Worm (Caenorhabditis elegans): ENCODE measurements around the gene fars-2.

Gene fars-2

ce11 chrV:19908854-19909253, 1.6 kb upstream of the fars-2 start:
- no peak for TF ChIP-seq mdl-1 (tag; optimal IDR thresholded peaks at IDR 0.05)
- no peak for TF ChIP-seq nhr-28 (tag; optimal IDR thresholded peaks at IDR 0.05)
- no peak for TF ChIP-seq zag-1 (tag; optimal IDR thresholded peaks at IDR 0.05)
- TF ChIP-seq elt-1 (tag; optimal IDR thresholded peaks at IDR 0.05), result no peak
- no peak for TF ChIP-seq unc-39 (tag; optimal IDR thresholded peaks at IDR 0.05)
- no peak for TF ChIP-seq ceh-9 (tag; optimal IDR thresholded peaks at IDR 0.05)
- no peak for TF ChIP-seq egl-5 (tag; optimal IDR thresholded peaks at IDR 0.05)
- TF ChIP-seq nfya-1 (tag; optimal IDR thresholded peaks at IDR 0.05; ENCODE audit: insufficient read depth), result peak; percentile 22
- TF ChIP-seq nhr-67 (tag; optimal IDR thresholded peaks at IDR 0.05), result no peak
- TF ChIP-seq nhr-237 (tag; optimal IDR thresholded peaks at IDR 0.05), result no peak
- TF ChIP-seq pqm-1 (tag; optimal IDR thresholded peaks at IDR 0.05), result no peak
- TF ChIP-seq hmg-11 (tag; optimal IDR thresholded peaks at IDR 0.05), result peak; percentile 43
- TF ChIP-seq lin-39 (tag; optimal IDR thresholded peaks at IDR 0.05), result no peak
- no peak for TF ChIP-seq fkh-10 (GFP tag; optimal IDR thresholded peaks at IDR 0.05)
- peak; percentile 20 for TF ChIP-seq pha-4 (tag; optimal IDR thresholded peaks at IDR 0.05)
- TF ChIP-seq ztf-11 (tag; optimal IDR thresholded peaks at IDR 0.05), result no peak
- no peak for TF ChIP-seq ceh-28 (tag; optimal IDR thresholded peaks at IDR 0.05)

DNA sequence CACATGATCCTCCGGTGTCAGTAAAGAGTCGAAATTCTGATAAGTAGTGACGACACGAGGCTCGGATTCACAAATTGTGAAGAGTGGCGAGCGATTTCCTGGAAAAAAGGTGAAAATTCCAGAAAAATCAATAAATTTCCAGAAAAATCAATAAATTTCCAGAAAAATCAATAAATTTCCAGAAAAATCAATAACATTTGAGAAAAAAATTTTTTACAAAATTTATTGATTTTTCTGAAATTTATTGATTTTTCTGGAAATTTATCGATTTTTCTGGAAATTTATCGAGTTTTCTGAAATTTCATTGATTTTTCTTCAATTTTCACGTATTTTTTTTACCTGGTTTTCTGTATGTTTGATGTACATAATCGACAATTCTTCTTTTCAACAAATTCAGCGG, 1.2 kb downstream of the fars-2 start:
- no peak for TF ChIP-seq hmg-11 (tag; optimal IDR thresholded peaks at IDR 0.05)
- peak; percentile 82 for TF ChIP-seq ceh-28 (tag; optimal IDR thresholded peaks at IDR 0.05)

- peak; percentile 92 for TF ChIP-seq ceh-28 (tag; optimal IDR thresholded peaks at IDR 0.05)
- no peak for TF ChIP-seq nhr-25 (tag; optimal IDR thresholded peaks at IDR 0.05)
- no peak for TF ChIP-seq fkh-10 (GFP tag; optimal IDR thresholded peaks at IDR 0.05)
Measured at ce11 chrV:19904790-19905189, 2.4 kb downstream of the fars-2 start.

- TF ChIP-seq pha-4 (tag; optimal IDR thresholded peaks at IDR 0.05) (no peak), ceh-28 (tag; optimal IDR thresholded peaks at IDR 0.05) (peak; percentile 87)
Measured at ce11 chrV:19901826-19902225, 5.4 kb downstream of the fars-2 start.

DNA sequence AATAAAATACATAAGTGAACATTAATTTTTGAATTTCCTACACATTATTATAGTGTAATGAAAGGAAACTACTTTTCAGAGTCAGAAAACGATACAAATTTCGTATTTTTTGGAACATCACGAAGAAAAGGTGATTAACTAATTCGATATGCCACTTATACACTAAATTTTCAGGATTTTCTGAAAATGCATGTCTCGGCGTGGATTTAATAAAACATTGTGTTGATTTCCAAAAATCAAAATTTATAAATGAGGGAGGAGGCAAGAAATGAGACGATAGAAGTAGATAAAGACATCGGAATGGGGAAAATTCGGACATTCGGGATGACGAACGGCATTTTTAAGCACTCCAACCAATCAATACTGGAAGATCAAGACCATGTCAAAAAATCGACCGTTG, 8.1 kb downstream of the fars-2 start, which contains the start of gene Y116F11B.14:
TSS of gene Y116F11B.14 (plus strand) at position 301 of the 400 bp plus-strand sequence.
- TF ChIP-seq ceh-82 (tag; optimal IDR thresholded peaks at IDR 0.05) (no peak), ceh-28 (tag; optimal IDR thresholded peaks at IDR 0.05) (no peak), R02D3.7 (tag; optimal IDR thresholded peaks at IDR 0.05) (no peak), jun-1 (tag; optimal IDR thresholded peaks at IDR 0.05) (no peak)

ce11 chrV:19897982-19898381, 9.3 kb downstream of the fars-2 start:
- TF ChIP-seq nhr-77 (tag; optimal IDR thresholded peaks at IDR 0.05) (no peak), elt-2 (tag; optimal IDR thresholded peaks at IDR 0.05) (peak; percentile 75)

- TF ChIP-seq nhr-25 (tag; optimal IDR thresholded peaks at IDR 0.05) (no peak), jun-1 (tag; optimal IDR thresholded peaks at IDR 0.05) (no peak), R02D3.7 (tag; optimal IDR thresholded peaks at IDR 0.05) (no peak), zag-1 (tag; optimal IDR thresholded peaks at IDR 0.05) (no peak), ceh-82 (tag; optimal IDR thresholded peaks at IDR 0.05) (no peak), unc-39 (tag; optimal IDR thresholded peaks at IDR 0.05) (no peak), ceh-16 (tag; optimal IDR thresholded peaks at IDR 0.05) (no peak), fkh-2 (tag; optimal IDR thresholded peaks at IDR 0.05) (peak; percentile 67), mml-1 (tag; optimal IDR thresholded peaks at IDR 0.05) (no peak), nhr-67 (tag; optimal IDR thresholded peaks at IDR 0.05) (no peak), elt-1 (tag; optimal IDR thresholded peaks at IDR 0.05) (no peak), nhr-77 (tag; optimal IDR thresholded peaks at IDR 0.05) (no peak), hmg-11 (tag; optimal IDR thresholded peaks at IDR 0.05) (peak; percentile 10), nfya-1 (tag; optimal IDR thresholded peaks at IDR 0.05; ENCODE audit: insufficient read depth) (peak; percentile 77), nhr-28 (tag; optimal IDR thresholded peaks at IDR 0.05) (no peak), pha-4 (tag; optimal IDR thresholded peaks at IDR 0.05) (peak; percentile 57), ZK546.5 (tag; optimal IDR thresholded peaks at IDR 0.05) (no peak), nhr-76 (tag; optimal IDR thresholded peaks at IDR 0.05) (no peak), egl-5 (tag; optimal IDR thresholded peaks at IDR 0.05) (peak; percentile 32), lin-15B (tag; optimal IDR thresholded peaks at IDR 0.05) (peak; percentile 29), tbx-2 (tag; optimal IDR thresholded peaks at IDR 0.05) (no peak), pqm-1 (tag; optimal IDR thresholded peaks at IDR 0.05) (peak; percentile 6), lin-39 (tag; optimal IDR thresholded peaks at IDR 0.05) (peak; percentile 35), unc-62 (GFP tag; optimal IDR thresholded peaks at IDR 0.05) (no peak), egl-27 (tag; optimal IDR thresholded peaks at IDR 0.05) (no peak), skn-1 (tag; optimal IDR thresholded peaks at IDR 0.05) (no peak), fos-1 (tag; optimal IDR thresholded peaks at IDR 0.05) (no peak), lsy-12 (tag; optimal IDR thresholded peaks at IDR 0.05) (no peak), nhr-11 (tag; optimal IDR thresholded peaks at IDR 0.05) (no peak), snpc-4 (tag; optimal IDR thresholded peaks at IDR 0.05) (no peak), ceh-28 (tag; optimal IDR thresholded peaks at IDR 0.05) (no peak), nhr-12 (tag; optimal IDR thresholded peaks at IDR 0.05) (no peak), nhr-23 (tag; optimal IDR thresholded peaks at IDR 0.05) (no peak)
Measured at ce11 chrV:19897557-19897956, 9.7 kb downstream of the fars-2 start.
